Fruit fly (Drosophila melanogaster) whole organism, pupa: ENCODE results near the gene CG6985.

Source experiments
- CG10348 ChIP-seq: fragments of 200-800 bp; sonication (Bioruptor generic); IDR thresholded peaks from 2 replicates; pipeline ENCODE4 v1.3.6; 2022; ENCODE audit warnings: missing biosample characterization, missing genetic modification characterization
- CG12605 ChIP-seq: fragments of 200-800 bp; sonication (Bioruptor generic); IDR thresholded peaks from 2 replicates; pipeline ENCODE4 v1.3.6; 2022; ENCODE audit warnings: missing biosample characterization, missing genetic modification characterization
- CG13204 ChIP-seq: fragments of 200-800 bp; sonication (Bioruptor generic); optimal IDR thresholded peaks from 2 replicates; lab custom pipeline; 2018; ENCODE audit warnings: missing biosample characterization, mild to moderate bottlenecking, missing genetic modification characterization, moderate library complexity
- CG14655 ChIP-seq: fragments of 200-800 bp; sonication (Bioruptor generic); optimal IDR thresholded peaks from 3 replicates; lab custom pipeline; 2017; ENCODE audit warnings: mild to moderate bottlenecking, missing biosample characterization, missing genetic modification reagents, missing genetic modification characterization
- CG15710 ChIP-seq: fragments of 200-800 bp; sonication (Bioruptor generic); optimal IDR thresholded peaks from 2 replicates; lab custom pipeline; 2018; ENCODE audit warnings: missing biosample characterization, mild to moderate bottlenecking, missing genetic modification characterization, moderate library complexity
- CG17806 ChIP-seq: fragments of 200-800 bp; sonication (Bioruptor generic); optimal IDR thresholded peaks from 2 replicates; lab custom pipeline; 2018; ENCODE audit warnings: missing biosample characterization, mild to moderate bottlenecking, missing genetic modification characterization, moderate library complexity
- CG32121 ChIP-seq: fragments of 200-800 bp; sonication (Bioruptor generic); IDR thresholded peaks from 2 replicates; pipeline ENCODE4 v1.3.6; 2022; ENCODE audit warnings: missing biosample characterization, missing genetic modification characterization
- CG34367 ChIP-seq: fragments of 200-800 bp; sonication (Bioruptor generic); optimal IDR thresholded peaks from 2 replicates; lab custom pipeline; 2018; ENCODE audit warnings: missing biosample characterization, mild to moderate bottlenecking, missing genetic modification characterization
- CG4496 ChIP-seq: fragments of 200-800 bp; sonication (Bioruptor generic); IDR thresholded peaks from 3 replicates; pipeline ENCODE4 v1.3.6; 2022; ENCODE audit warnings: missing biosample characterization, missing genetic modification characterization
- CG8159 ChIP-seq: fragments of 200-800 bp; sonication (Bioruptor generic); optimal IDR thresholded peaks from 3 replicates; lab custom pipeline; 2018; ENCODE audit warnings: missing biosample characterization, mild to moderate bottlenecking, missing genetic modification characterization, moderate library complexity
- CG8301 ChIP-seq: fragments of 200-800 bp; sonication (Bioruptor generic); optimal IDR thresholded peaks from 2 replicates; lab custom pipeline; 2018; ENCODE audit warnings: missing biosample characterization, mild to moderate bottlenecking, missing genetic modification characterization
- CG9948 ChIP-seq: fragments of 200-800 bp; sonication (Bioruptor generic); optimal IDR thresholded peaks from 2 replicates; lab custom pipeline; 2018; ENCODE audit warnings: missing biosample characterization, mild to moderate bottlenecking, missing genetic modification characterization, moderate library complexity
- D1 ChIP-seq: fragments of 200-800 bp; sonication (Bioruptor generic); optimal IDR thresholded peaks from 2 replicates; lab custom pipeline; 2018; ENCODE audit warnings: missing biosample characterization, mild to moderate bottlenecking, missing genetic modification characterization, moderate library complexity
- EcR ChIP-seq: fragments of 200-800 bp; sonication (Bioruptor generic); optimal IDR thresholded peaks from 3 replicates; lab custom pipeline; 2019; ENCODE audit warnings: missing biosample characterization, missing genetic modification characterization, mild to moderate bottlenecking, moderate library complexity, missing genetic modification reagents
- Ets98B ChIP-seq: fragments of 200-800 bp; sonication (Bioruptor generic); IDR thresholded peaks from 2 replicates; pipeline ENCODE4 v1.3.6; 2022; ENCODE audit warnings: missing biosample characterization, missing genetic modification characterization
- Pif1A ChIP-seq: fragments of 200-800 bp; sonication (Bioruptor generic); optimal IDR thresholded peaks from 3 replicates; lab custom pipeline; 2016; ENCODE audit warnings: missing biosample characterization, missing genetic modification characterization
- Pif1B ChIP-seq: fragments of 200-800 bp; sonication (Bioruptor generic); optimal IDR thresholded peaks from 3 replicates; lab custom pipeline; 2016; ENCODE audit warnings: missing biosample characterization, missing genetic modification characterization
- Snoo ChIP-seq: fragments of 200-800 bp; sonication (Bioruptor generic); optimal IDR thresholded peaks from 3 replicates; lab custom pipeline; 2017; ENCODE audit warnings: missing biosample characterization, mild to moderate bottlenecking, missing genetic modification characterization, inconsistent platforms
- fd96Ca ChIP-seq: fragments of 200-800 bp; sonication (Bioruptor generic); IDR thresholded peaks from 3 replicates; pipeline ENCODE4 v1.3.6; 2022; ENCODE audit warnings: missing biosample characterization, missing genetic modification characterization
- gl ChIP-seq: fragments of 200-800 bp; sonication (Bioruptor generic); optimal IDR thresholded peaks from 2 replicates; lab custom pipeline; 2018; ENCODE audit warnings: missing biosample characterization, mild to moderate bottlenecking, missing genetic modification characterization
- rn ChIP-seq: fragments of 200-800 bp; sonication (Bioruptor generic); IDR thresholded peaks from 2 replicates; pipeline ENCODE4 v1.3.6; 2022; ENCODE audit warnings: missing biosample characterization, missing genetic modification characterization

Gene CG6985

DNA sequence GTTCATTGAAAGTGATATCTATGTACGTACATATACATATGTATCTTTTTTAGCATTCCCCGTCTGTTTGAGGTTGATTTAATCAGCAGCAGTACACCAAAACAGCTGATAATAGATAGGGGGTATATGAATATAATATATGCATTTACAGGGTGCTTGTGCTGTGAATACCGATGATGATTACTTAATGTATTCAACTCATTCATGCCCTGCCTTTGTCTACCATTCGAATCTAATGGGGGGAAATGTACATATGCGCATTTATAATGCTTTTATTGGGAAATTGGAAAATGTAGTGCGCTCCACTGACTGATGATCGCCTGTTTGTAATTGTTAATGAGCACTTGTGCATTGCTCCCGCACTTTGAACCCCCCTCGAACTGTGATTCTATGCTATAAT lies 39.2 kb downstream of the CG6985 start:
- peak; percentile 34; the same call in 1 of the 3 replicates for TF ChIP-seq CG4496 (GFP tag; lab: Robert Waterston, UW)
- TF ChIP-seq Pif1B (GFP tag; lab: Kevin White, UChicago): no peak
- no peak for TF ChIP-seq CG17806
- 0 out of 2 replicates have a peak, but pooled peaks have one; percentile 20 for TF ChIP-seq CG32121 (GFP tag; lab: Robert Waterston, UW)
- TF ChIP-seq CG13204 (GFP tag; lab: Kevin White, UChicago): no peak

dm6 chr3R:22781412-22781811 lies 40.5 kb downstream of the CG6985 start:
- TF ChIP-seq fd96Ca (peak; percentile 95), CG32121 (GFP tag; lab: Robert Waterston, UW) (peak; percentile 95), gl (tag; lab: Kevin White, UChicago) (no peak), CG15710 (peak; percentile 16), CG9948 (tag; lab: Kevin White, UChicago) (no peak), CG4496 (GFP tag; lab: Robert Waterston, UW) (peak; percentile 82), CG10348 (GFP tag; lab: Robert Waterston, UW) (no peak), CG14655 (GFP tag; lab: Kevin White, UChicago) (peak; percentile 28), CG34367 (no peak), CG13204 (GFP tag; lab: Kevin White, UChicago) (peak; percentile 32), D1 (tag; lab: Kevin White, UChicago) (no peak), Pif1A (GFP tag; lab: Kevin White, UChicago) (peak; percentile 57), CG17806 (no peak), EcR (GFP tag; lab: Kevin White, UChicago) (peak; percentile 28), CG12605 (peak; percentile 74), Snoo (tag; lab: Kevin White, UChicago) (no peak), CG8301 (tag; lab: Kevin White, UChicago) (no peak), CG8159 (no peak), rn (GFP tag; lab: Robert Waterston, UW) (no peak), Pif1B (GFP tag; lab: Kevin White, UChicago) (peak; percentile 54), Ets98B (peak; percentile 96)

DNA sequence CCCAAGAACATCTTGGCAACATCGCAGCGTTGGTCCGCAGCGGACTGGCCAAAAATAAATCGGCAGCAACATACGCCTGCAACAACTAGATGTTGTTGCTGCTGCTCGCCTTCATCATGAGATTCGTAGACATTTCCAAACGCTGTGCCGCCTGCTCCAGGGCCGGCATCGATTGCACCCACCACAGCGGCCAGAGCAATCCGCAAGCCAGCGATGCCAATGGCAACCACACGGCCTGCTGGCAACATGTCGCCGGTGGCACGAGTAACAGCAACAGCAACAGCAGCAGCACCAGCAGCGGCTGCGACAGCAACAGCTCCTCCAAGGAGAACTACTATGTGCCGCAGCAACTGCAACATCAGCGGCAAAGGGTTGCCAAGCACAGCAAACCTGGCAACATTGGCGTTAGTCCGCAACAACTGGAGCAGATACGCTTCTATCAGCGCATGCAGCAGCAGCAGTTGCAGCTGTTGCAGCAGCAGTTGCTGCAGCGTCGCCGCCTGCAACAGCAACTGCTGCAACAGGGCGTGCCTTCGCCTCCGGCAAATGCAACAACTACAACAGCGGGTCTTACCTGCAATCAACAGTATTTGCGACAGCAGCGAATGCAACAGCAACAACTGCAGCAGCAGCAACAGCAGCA lies 43.8 kb downstream of the CG6985 start:
- TF ChIP-seq CG4496 (GFP tag; lab: Robert Waterston, UW): no peak
- no peak for TF ChIP-seq D1 (tag; lab: Kevin White, UChicago)
- TF ChIP-seq fd96Ca: no peak
- TF ChIP-seq Snoo (tag; lab: Kevin White, UChicago): no peak
- TF ChIP-seq CG13204 (GFP tag; lab: Kevin White, UChicago): no peak
- TF ChIP-seq EcR (GFP tag; lab: Kevin White, UChicago): no peak
- TF ChIP-seq CG8301 (tag; lab: Kevin White, UChicago): no peak
- no peak for TF ChIP-seq CG17806
- TF ChIP-seq CG34367: no peak
- TF ChIP-seq Pif1A (GFP tag; lab: Kevin White, UChicago): no peak
- TF ChIP-seq CG32121 (GFP tag; lab: Robert Waterston, UW): no peak
- no peak for TF ChIP-seq CG9948 (tag; lab: Kevin White, UChicago)
- no peak for TF ChIP-seq rn (GFP tag; lab: Robert Waterston, UW)
- TF ChIP-seq Ets98B: no peak
- TF ChIP-seq CG14655 (GFP tag; lab: Kevin White, UChicago): no peak
- TF ChIP-seq CG8159: no peak
- TF ChIP-seq Pif1B (GFP tag; lab: Kevin White, UChicago): no peak

DNA sequence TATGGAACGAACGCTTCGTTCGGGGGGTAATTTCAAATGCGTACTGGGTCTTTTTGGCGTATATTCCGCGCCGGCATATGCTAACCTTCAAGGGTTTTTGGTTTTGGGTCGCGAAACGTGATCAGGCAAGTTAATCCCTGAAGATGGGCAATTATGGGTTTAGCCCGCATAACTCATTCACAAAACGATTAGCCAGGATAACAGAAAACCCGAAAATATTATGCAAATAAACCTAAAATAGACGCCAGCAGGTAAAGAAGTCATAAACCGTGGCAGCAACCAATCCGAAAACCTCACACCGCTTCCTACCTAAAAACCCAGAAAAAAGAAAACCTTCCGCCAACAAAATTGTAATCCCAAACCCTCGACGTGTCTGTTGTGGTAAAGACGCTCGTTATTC lies 48.2 kb downstream of the CG6985 start:
- no peak for TF ChIP-seq CG4496 (GFP tag; lab: Robert Waterston, UW)
- no peak for TF ChIP-seq gl (tag; lab: Kevin White, UChicago)
- no peak for TF ChIP-seq CG12605
- no peak for TF ChIP-seq CG14655 (GFP tag; lab: Kevin White, UChicago)
- no peak for TF ChIP-seq CG9948 (tag; lab: Kevin White, UChicago)
- TF ChIP-seq fd96Ca: no peak
- no peak for TF ChIP-seq CG13204 (GFP tag; lab: Kevin White, UChicago)
- no peak for TF ChIP-seq CG34367
- TF ChIP-seq Pif1B (GFP tag; lab: Kevin White, UChicago): no peak
- no peak for TF ChIP-seq CG17806
- no peak for TF ChIP-seq CG8159
- TF ChIP-seq CG32121 (GFP tag; lab: Robert Waterston, UW): no peak
- TF ChIP-seq rn (GFP tag; lab: Robert Waterston, UW): no peak
- no peak for TF ChIP-seq Ets98B
- TF ChIP-seq D1 (tag; lab: Kevin White, UChicago): no peak
